Fruit fly (Drosophila melanogaster) whole organism, wandering third instar larva: ENCODE results near the gene CCKLR-17D1.
A peak's percentile ranks its signal among the peaks of the same experiment; 100 is the strongest.

ENCODE experiments used
- Abd-B ChIP-seq: fragments of >200 bp; optimal IDR thresholded peaks from 2 replicates; lab custom pipeline; 2017; ENCODE audit warnings: missing biosample characterization, missing genetic modification characterization
- CG32264 ChIP-seq: fragments of 200-800 bp; sonication (Bioruptor generic); optimal IDR thresholded peaks from 2 replicates; lab custom pipeline; 2016; ENCODE audit warnings: missing biosample characterization, missing genetic modification characterization
- CG9705 ChIP-seq: fragments of 200-800 bp; sonication (Bioruptor generic); optimal IDR thresholded peaks from 2 replicates; lab custom pipeline; 2018; ENCODE audit warnings: missing biosample characterization, mild to moderate bottlenecking, missing genetic modification characterization
- CrebA ChIP-seq: fragments of 200-800 bp; sonication (Bioruptor generic); optimal IDR thresholded peaks from 2 replicates; lab custom pipeline; 2016; ENCODE audit warnings: missing biosample characterization, mild to moderate bottlenecking, missing genetic modification characterization, borderline replicate concordance
- Dfd ChIP-seq: fragments of >200 bp; optimal IDR thresholded peaks from 2 replicates; lab custom pipeline; 2017; ENCODE audit warnings: missing biosample characterization, missing genetic modification characterization
- Dif ChIP-seq: fragments of 200-275, 200-300 bp; sonication (Bioruptor generic); optimal IDR thresholded peaks from 2 replicates; lab custom pipeline; 2018; ENCODE audit warnings: missing biosample characterization, missing genetic modification characterization; ENCODE audit not compliant: partially characterized antibody
- GATAd ChIP-seq: sonication (Bioruptor generic); optimal IDR thresholded peaks from 2 replicates; lab custom pipeline; 2016; ENCODE audit warnings: missing biosample characterization, missing genetic modification characterization
- HLH106 ChIP-seq: fragments of 200-800 bp; optimal IDR thresholded peaks from 3 replicates; lab custom pipeline; 2019; ENCODE audit warnings: missing biosample characterization, mild to moderate bottlenecking, missing genetic modification characterization, moderate library complexity
- Hnf4 ChIP-seq: fragments of 200-800 bp; sonication (Bioruptor generic); optimal IDR thresholded peaks from 2 replicates; lab custom pipeline; 2016; ENCODE audit warnings: missing biosample characterization, mild to moderate bottlenecking, missing genetic modification characterization
- Hr78 ChIP-seq: fragments of >200 bp; optimal IDR thresholded peaks from 2 replicates; lab custom pipeline; 2017; ENCODE audit warnings: missing biosample characterization, missing genetic modification characterization
- Hr83 ChIP-seq: fragments of 200-300 bp; sonication (Bioruptor generic); optimal IDR thresholded peaks from 2 replicates; lab custom pipeline; 2016; ENCODE audit warnings: missing biosample characterization, mild to moderate bottlenecking, missing genetic modification characterization, moderate library complexity; ENCODE audit not compliant: poor library complexity, severe bottlenecking
- Jra ChIP-seq: sonication (Bioruptor generic); optimal IDR thresholded peaks from 2 replicates; lab custom pipeline; 2016; ENCODE audit warnings: missing biosample characterization, missing genetic modification characterization
- Mio ChIP-seq: sonication (Bioruptor generic); optimal IDR thresholded peaks from 2 replicates; lab custom pipeline; 2016; ENCODE audit warnings: missing biosample characterization, missing genetic modification characterization
- Myc ChIP-seq: fragments of >200 bp; optimal IDR thresholded peaks from 2 replicates; lab custom pipeline; 2017
- N ChIP-seq: fragments of >200 bp; optimal IDR thresholded peaks from 2 replicates; lab custom pipeline; 2018; ENCODE audit warnings: missing biosample characterization, missing external identifiers, missing genetic modification characterization
- OdsH ChIP-seq: fragments of 200-800 bp; sonication (Bioruptor generic); optimal IDR thresholded peaks from 2 replicates; lab custom pipeline; 2016; ENCODE audit warnings: missing biosample characterization, mild to moderate bottlenecking, missing genetic modification characterization
- Rel ChIP-seq, 2 experiments: fragments of 200-800 bp; sonication (Bioruptor generic) in 1 of 2; optimal IDR thresholded peaks; 2 replicates in 1 of 2; 3 replicates in 1 of 2; lab custom pipeline; 2016 to 2019; ENCODE audit warnings: mild to moderate bottlenecking in 2 of 2, missing biosample characterization in 2 of 2, missing genetic modification characterization in 2 of 2, moderate library complexity in 1 of 2
- Sp1 ChIP-seq: fragments of 200-800 bp; sonication (Bioruptor generic); optimal IDR thresholded peaks from 3 replicates; lab custom pipeline; 2019; ENCODE audit warnings: missing biosample characterization, mild to moderate bottlenecking, missing genetic modification characterization, moderate library complexity
- Vsx2 ChIP-seq: fragments of 200-300, 225-300 bp; sonication (Bioruptor generic); optimal IDR thresholded peaks from 2 replicates; lab custom pipeline; 2018; ENCODE audit warnings: missing biosample characterization, missing genetic modification characterization; ENCODE audit not compliant: partially characterized antibody
- br ChIP-seq: fragments of 200-800 bp; sonication (Bioruptor generic); optimal IDR thresholded peaks from 2 replicates; lab custom pipeline; 2016; ENCODE audit warnings: missing biosample characterization, missing genetic modification characterization
- brk ChIP-seq: fragments of 200-800 bp; sonication (Bioruptor generic); optimal IDR thresholded peaks from 2 replicates; lab custom pipeline; 2016; ENCODE audit warnings: missing biosample characterization, mild to moderate bottlenecking, missing genetic modification characterization
- dl ChIP-seq, 2 experiments: fragments of 175-275, 200-275 bp in 1 of 2; fragments of 200-275 bp in 1 of 2; sonication (Bioruptor generic); optimal IDR thresholded peaks; lab custom pipeline; 2018; ENCODE audit warnings: mild to moderate bottlenecking in 2 of 2, missing biosample characterization in 2 of 2, missing genetic modification characterization in 2 of 2, moderate library complexity in 2 of 2; ENCODE audit not compliant: partially characterized antibody in 2 of 2, insufficient read depth in 1 of 2
- dmrt93B ChIP-seq: fragments of 200-800 bp; sonication (Bioruptor generic); optimal IDR thresholded peaks from 2 replicates; lab custom pipeline; 2018; ENCODE audit warnings: missing biosample characterization, mild to moderate bottlenecking, missing genetic modification characterization
- dsf ChIP-seq: sonication (Bioruptor generic); optimal IDR thresholded peaks from 2 replicates; lab custom pipeline; 2016; ENCODE audit warnings: missing biosample characterization, missing genetic modification characterization, borderline replicate concordance
- ey ChIP-seq: fragments of 200-800 bp; sonication (Bioruptor generic); optimal IDR thresholded peaks from 2 replicates; lab custom pipeline; 2016; ENCODE audit warnings: missing biosample characterization, missing genetic modification characterization
- foxo ChIP-seq, 2 experiments: fragments of 200-800 bp; sonication (Bioruptor generic); optimal IDR thresholded peaks; 2 replicates in 1 of 2; 3 replicates in 1 of 2; lab custom pipeline; 2016 to 2017; ENCODE audit warnings: missing biosample characterization in 2 of 2, missing genetic modification characterization in 2 of 2
- fru ChIP-seq: fragments of 200-800 bp; sonication (Bioruptor generic); optimal IDR thresholded peaks from 3 replicates; lab custom pipeline; 2016; ENCODE audit warnings: missing biosample characterization, mild to moderate bottlenecking, missing genetic modification characterization
- h ChIP-seq: fragments of 200-800 bp; sonication (Bioruptor generic); optimal IDR thresholded peaks from 3 replicates; lab custom pipeline; 2016; ENCODE audit warnings: missing biosample characterization, mild to moderate bottlenecking, missing genetic modification characterization
- jim ChIP-seq: fragments of 175-275, 200-325 bp; sonication (Bioruptor generic); optimal IDR thresholded peaks from 2 replicates; lab custom pipeline; 2016; ENCODE audit warnings: missing biosample characterization, mild to moderate bottlenecking, missing genetic modification characterization
- lola ChIP-seq: fragments of >200 bp; optimal IDR thresholded peaks from 2 replicates; lab custom pipeline; 2017; ENCODE audit warnings: missing biosample characterization, missing genetic modification characterization
- pan ChIP-seq: fragments of >200 bp; optimal IDR thresholded peaks from 2 replicates; lab custom pipeline; 2017
- psq ChIP-seq: fragments of 200-800 bp; sonication (Bioruptor generic); optimal IDR thresholded peaks from 3 replicates; lab custom pipeline; 2017; ENCODE audit warnings: missing biosample characterization, mild to moderate bottlenecking, missing genetic modification characterization, moderate library complexity
- rgr ChIP-seq: fragments of 200-800 bp; sonication (Bioruptor generic); optimal IDR thresholded peaks from 3 replicates; lab custom pipeline; 2016; ENCODE audit warnings: missing biosample characterization, mild to moderate bottlenecking, missing genetic modification characterization
- sage ChIP-seq: fragments of 200-800 bp; sonication (Bioruptor generic); optimal IDR thresholded peaks from 2 replicates; lab custom pipeline; 2016; ENCODE audit warnings: missing biosample characterization, mild to moderate bottlenecking, missing genetic modification characterization
- sv ChIP-seq: fragments of 200-800 bp; sonication (Bioruptor generic); optimal IDR thresholded peaks from 3 replicates; lab custom pipeline; 2016; ENCODE audit warnings: missing biosample characterization, missing genetic modification characterization
- tai ChIP-seq: sonication (Bioruptor generic); optimal IDR thresholded peaks from 2 replicates; lab custom pipeline; 2016; ENCODE audit warnings: missing biosample characterization, missing genetic modification characterization
- usp ChIP-seq: fragments of >200 bp; optimal IDR thresholded peaks from 2 replicates; lab custom pipeline; 2017; ENCODE audit warnings: missing biosample characterization, missing genetic modification characterization
- woc ChIP-seq: sonication (Bioruptor generic); optimal IDR thresholded peaks from 2 replicates; lab custom pipeline; 2016; ENCODE audit warnings: missing biosample characterization, mild to moderate bottlenecking, missing genetic modification characterization

CCKLR-17D1 gene

DNA sequence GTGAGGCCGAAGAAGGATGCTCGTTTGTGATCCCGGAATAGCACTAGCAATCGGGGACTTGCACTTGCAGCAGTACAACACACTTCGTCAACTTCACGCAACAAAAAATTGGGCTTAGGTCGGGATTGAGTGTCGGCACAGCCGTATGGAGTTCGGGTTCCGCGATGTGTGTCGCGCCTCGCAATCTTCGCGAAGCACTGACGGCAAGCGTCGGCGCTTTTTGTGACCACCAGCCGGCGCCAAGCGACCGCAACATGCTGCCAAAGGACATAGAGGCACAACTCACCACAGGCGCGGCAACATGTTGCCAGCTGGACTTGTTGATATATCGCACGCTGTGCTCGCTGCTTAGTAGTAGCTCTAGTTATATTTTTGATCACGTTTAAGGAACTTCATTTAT is at the start of gene CCKLR-17D1:
Gene CCKLR-17D1 (minus strand): TSS at position 303 of the 400 bp plus-strand sequence.
- TF ChIP-seq dl (GFP tag; optimal IDR thresholded peaks at IDR 0.05; lab: Kevin White, UChicago; ENCODE audit: insufficient read depth in 1 of 2, partially characterized antibody in 2 of 2) = no peak
- TF ChIP-seq CG9705 (GFP tag; lab: Kevin White, UChicago) = no peak
- no peak for TF ChIP-seq sv
- no peak for TF ChIP-seq Myc
- no peak for TF ChIP-seq pan
- no peak for TF ChIP-seq CG32264 (GFP tag; lab: Kevin White, UChicago)
- TF ChIP-seq N (GFP tag; lab: Kevin White, UChicago) = no peak
- no peak for TF ChIP-seq h
- no peak for TF ChIP-seq woc (GFP tag; lab: Kevin White, UChicago)
- TF ChIP-seq Hr83 (GFP tag; lab: Kevin White, UChicago) = no peak
- TF ChIP-seq foxo (GFP tag; optimal IDR thresholded peaks at IDR 0.05; lab: Kevin White, UChicago) = no peak
- TF ChIP-seq ey (GFP tag; lab: Kevin White, UChicago) = no peak
- TF ChIP-seq OdsH (GFP tag; lab: Kevin White, UChicago) = no peak
- no peak for TF ChIP-seq Mio (GFP tag; lab: Kevin White, UChicago)

DNA sequence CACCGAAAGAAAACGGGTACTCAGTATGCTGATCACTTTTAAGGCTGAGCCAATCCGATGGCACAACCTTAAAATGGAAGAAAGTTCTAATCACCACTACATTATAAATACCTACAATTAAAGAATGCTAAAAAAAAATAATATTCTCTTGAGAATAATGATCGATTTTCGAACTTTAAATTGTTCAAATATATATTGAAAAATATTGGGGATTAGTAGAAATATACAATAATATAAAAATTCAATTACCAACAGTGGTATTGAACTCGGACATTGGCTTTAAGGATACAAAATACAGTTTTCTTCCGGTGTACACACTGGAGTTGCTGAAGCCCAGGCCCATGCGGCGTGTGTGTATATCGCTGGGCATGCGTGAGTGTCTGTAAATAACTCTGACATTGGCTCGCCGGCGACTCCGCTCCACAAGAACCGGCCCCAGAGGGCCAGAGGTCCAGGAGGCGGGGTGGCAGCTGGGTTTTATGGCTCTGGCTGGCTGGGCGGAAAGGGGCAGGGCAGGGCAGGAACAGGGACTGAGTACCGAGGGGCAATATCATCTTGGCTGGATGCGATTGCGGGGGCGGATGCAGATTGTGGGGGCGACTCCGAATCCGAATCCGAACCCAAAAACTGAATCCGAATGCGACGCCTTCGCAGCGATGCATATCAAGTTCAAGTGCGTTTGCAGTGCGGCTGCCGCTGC is 49.6 kb upstream of the CCKLR-17D1 start:
- peak; percentile 84 for TF ChIP-seq CG9705 (GFP tag; lab: Kevin White, UChicago)
- peak; percentile 48 for TF ChIP-seq Hnf4 (GFP tag; lab: Kevin White, UChicago)
- peak; percentile 82 for TF ChIP-seq OdsH (GFP tag; lab: Kevin White, UChicago)
- no peak for TF ChIP-seq usp (GFP tag; lab: Kevin White, UChicago)
- peak; percentile 80 for TF ChIP-seq dmrt93B (GFP tag; lab: Kevin White, UChicago)
- TF ChIP-seq rgr = peak; percentile 67
- TF ChIP-seq tai (GFP tag; lab: Kevin White, UChicago) = no peak
- peak; percentile 91 for TF ChIP-seq Sp1 (GFP tag; lab: Kevin White, UChicago)
- TF ChIP-seq psq (GFP tag; lab: Kevin White, UChicago) = peak; percentile 75
- TF ChIP-seq Mio (GFP tag; lab: Kevin White, UChicago) = no peak
- TF ChIP-seq fru (GFP tag; lab: Kevin White, UChicago) = peak; percentile 79
- TF ChIP-seq Vsx2 = no peak
- peak; percentile 2 for TF ChIP-seq sage (GFP tag; lab: Kevin White, UChicago)
- peak in 1 of 2 experiments; percentile 24 for TF ChIP-seq dl (GFP tag; optimal IDR thresholded peaks at IDR 0.05; lab: Kevin White, UChicago; ENCODE audit: insufficient read depth in 1 of 2, partially characterized antibody in 2 of 2)
- peak; percentile 41 for TF ChIP-seq dsf (GFP tag; lab: Kevin White, UChicago)
- peak; percentile 12 for TF ChIP-seq Jra (GFP tag; lab: Kevin White, UChicago)
- no peak for TF ChIP-seq Hr78 (GFP tag; lab: Kevin White, UChicago)
- TF ChIP-seq woc (GFP tag; lab: Kevin White, UChicago) = peak; percentile 65
- TF ChIP-seq br (GFP tag; lab: Kevin White, UChicago) = peak; percentile 66
- no peak for TF ChIP-seq CrebA
- TF ChIP-seq Hr83 (GFP tag; lab: Kevin White, UChicago) = no peak
- TF ChIP-seq jim (GFP tag; lab: Kevin White, UChicago) = no peak
- TF ChIP-seq Rel (GFP tag; optimal IDR thresholded peaks at IDR 0.05; lab: Kevin White, UChicago) = no peak
- TF ChIP-seq Rel (tag; optimal IDR thresholded peaks at IDR 0.05; lab: Kevin White, UChicago) = no peak
- peak; percentile 72 for TF ChIP-seq h
- no peak for TF ChIP-seq brk (GFP tag; lab: Kevin White, UChicago)
- TF ChIP-seq lola (GFP tag; lab: Kevin White, UChicago) = no peak
- TF ChIP-seq Dif (GFP tag; lab: Kevin White, UChicago) = no peak
- peak; percentile 14 for TF ChIP-seq sv
- no peak for TF ChIP-seq Abd-B (GFP tag; lab: Kevin White, UChicago)
- peak in 1 of 2 experiments; percentile 84 for TF ChIP-seq foxo (GFP tag; optimal IDR thresholded peaks at IDR 0.05; lab: Kevin White, UChicago)
- TF ChIP-seq CG32264 (GFP tag; lab: Kevin White, UChicago) = no peak
- TF ChIP-seq ey (GFP tag; lab: Kevin White, UChicago) = peak; percentile 70
- TF ChIP-seq pan = no peak
- no peak for TF ChIP-seq GATAd
- no peak for TF ChIP-seq Dfd
- peak; percentile 87 for TF ChIP-seq HLH106 (tag; lab: Kevin White, UChicago)
- TF ChIP-seq Myc = no peak
- no peak for TF ChIP-seq N (GFP tag; lab: Kevin White, UChicago)
